Fruit fly (Drosophila melanogaster): ENCODE results near the gene CG32235.
A peak's percentile ranks its signal among the peaks of the same experiment; 100 is the strongest.

CG32235 gene

DNA sequence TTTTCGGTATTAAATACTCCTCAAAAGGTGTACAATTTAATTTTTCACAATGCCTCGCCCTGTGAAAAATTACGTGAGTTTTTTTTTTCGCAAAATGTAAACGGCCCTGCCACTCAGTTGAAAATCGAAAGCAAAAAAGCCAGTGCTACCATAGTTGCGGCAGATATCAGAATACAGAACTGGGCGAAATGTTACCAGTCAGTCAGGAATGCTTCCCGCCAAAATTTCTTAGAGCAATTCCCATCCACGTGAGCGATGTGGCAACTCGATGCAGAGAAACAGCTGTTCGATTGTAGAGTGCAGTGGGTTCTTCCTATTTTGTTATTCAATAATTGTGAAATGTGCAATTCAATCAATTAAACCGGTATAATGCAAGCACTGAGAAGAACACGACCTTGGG lies 34.7 kb downstream of the CG32235 start, which contains the start of the genes Dhc64C and LeuRS-m (continued):
- TF ChIP-seq ash1 (GFP tag; optimal IDR thresholded peaks at IDR 0.05) = no peak
- no peak for TF ChIP-seq CG9876 (GFP tag; optimal IDR thresholded peaks at IDR 0.05)
- TF ChIP-seq Oli (tag; optimal IDR thresholded peaks at IDR 0.05) = no peak
- TF ChIP-seq shn (GFP tag; optimal IDR thresholded peaks at IDR 0.05) = peak; percentile 52
- TF ChIP-seq CG31365 (tag; optimal IDR thresholded peaks at IDR 0.05) = no peak
- peak; percentile 81 for TF ChIP-seq D19A (tag; optimal IDR thresholded peaks at IDR 0.05)
- TF ChIP-seq Sry-δ (GFP tag; optimal IDR thresholded peaks at IDR 0.05) = peak; percentile 66
- TF ChIP-seq Hr51 (GFP tag; optimal IDR thresholded peaks at IDR 0.05) = peak in 1 of 2 experiments; percentile 3
- TF ChIP-seq zfh1 (GFP tag; IDR thresholded peaks at IDR 0.05) = 0 out of 3 replicates have a peak, but pooled peaks have one; percentile 27
- TF ChIP-seq NC2α (GFP tag; optimal IDR thresholded peaks at IDR 0.05) = no peak
- peak; percentile 2 for TF ChIP-seq abd-A (tag; optimal IDR thresholded peaks at IDR 0.05)
- TF ChIP-seq otp (GFP tag; IDR thresholded peaks at IDR 0.05) = 0 out of 3 replicates have a peak, but pooled peaks have one; percentile 18
- peak; percentile 47; the same call in 1 of the 3 replicates for TF ChIP-seq ci (GFP tag; IDR thresholded peaks at IDR 0.05)
- peak; percentile 93 for TF ChIP-seq CG3847 (GFP tag; IDR thresholded peaks at IDR 0.05)
- TF ChIP-seq da (GFP tag; optimal IDR thresholded peaks at IDR 0.05) = peak; percentile 29
- peak; percentile 56 for TF ChIP-seq sob (GFP tag; IDR thresholded peaks at IDR 0.05)
- TF ChIP-seq NfI (GFP tag; optimal IDR thresholded peaks at IDR 0.05) = peak; percentile 18
- peak; percentile 31; the same call in 1 of the 2 replicates for TF ChIP-seq unc-4 (GFP tag; IDR thresholded peaks at IDR 0.05; ENCODE audit: partially characterized antibody)
- TF ChIP-seq CG2199 (GFP tag; IDR thresholded peaks at IDR 0.05) = peak; percentile 52; the same call in 2 of the 3 replicates
- TF ChIP-seq Lhr (GFP tag; optimal IDR thresholded peaks at IDR 0.05) = peak; percentile 77
- TF ChIP-seq HLH54F (GFP tag; optimal IDR thresholded peaks at IDR 0.05) = peak; percentile 48
- peak; percentile 3 for TF ChIP-seq CG12942 (GFP tag; optimal IDR thresholded peaks at IDR 0.05)
- TF ChIP-seq CHES-1-like (GFP tag; optimal IDR thresholded peaks at IDR 0.05) = peak; percentile 86
- TF ChIP-seq CG15601 (tag; optimal IDR thresholded peaks at IDR 0.05) = peak; percentile 66
- no peak for TF ChIP-seq dan (GFP tag; IDR thresholded peaks at IDR 0.05)
- TF ChIP-seq HmgD (GFP tag; optimal IDR thresholded peaks at IDR 0.05) = peak; percentile 89
- peak; percentile 33 for TF ChIP-seq Mes4 (GFP tag; optimal IDR thresholded peaks at IDR 0.05)
- peak; percentile 42 for TF ChIP-seq CG7987 (GFP tag; optimal IDR thresholded peaks at IDR 0.05)
- peak; percentile 54 for TF ChIP-seq CG14710 (tag; optimal IDR thresholded peaks at IDR 0.05)
- peak; percentile 72 for TF ChIP-seq bbx (GFP tag; IDR thresholded peaks at IDR 0.05; ENCODE audit: partially characterized antibody)
- no peak for TF ChIP-seq pros (GFP tag; optimal IDR thresholded peaks at IDR 0.05)
- TF ChIP-seq Hmx (GFP tag; optimal IDR thresholded peaks at IDR 0.05) = no peak
- peak; percentile 61 for TF ChIP-seq CG12659 (GFP tag; optimal IDR thresholded peaks at IDR 0.05)
- TF ChIP-seq prd (optimal IDR thresholded peaks at IDR 0.05) = no peak
- TF ChIP-seq prd (GFP tag; IDR thresholded peaks at IDR 0.05) = peak; percentile 33; the same call in 1 of the 3 replicates
- TF ChIP-seq CG9932 (GFP tag; IDR thresholded peaks at IDR 0.05) = peak; percentile 69
- TF ChIP-seq Camta (GFP tag; optimal IDR thresholded peaks at IDR 0.05) = no peak
- TF ChIP-seq Atf3 (GFP tag; optimal IDR thresholded peaks at IDR 0.05) = peak; percentile 62
- no peak for TF ChIP-seq CG8924 (tag; optimal IDR thresholded peaks at IDR 0.05)
- peak; percentile 94 for TF ChIP-seq rib (GFP tag; IDR thresholded peaks at IDR 0.05)
- TF ChIP-seq ato (GFP tag; IDR thresholded peaks at IDR 0.05; ENCODE audit: partially characterized antibody) = peak; percentile 46; the same call in 1 of the 2 replicates
- peak; percentile 54 for TF ChIP-seq scrt (GFP tag; optimal IDR thresholded peaks at IDR 0.05)
- TF ChIP-seq Antp (GFP tag; optimal IDR thresholded peaks at IDR 0.05) = peak; percentile 71
- peak; percentile 16 for TF ChIP-seq bigmax (GFP tag; optimal IDR thresholded peaks at IDR 0.05)
- TF ChIP-seq HmgZ (tag; optimal IDR thresholded peaks at IDR 0.05) = peak; percentile 76
- TF ChIP-seq CG10274 (GFP tag; optimal IDR thresholded peaks at IDR 0.05) = peak; percentile 98
- TF ChIP-seq Sry-β (GFP tag; optimal IDR thresholded peaks at IDR 0.05) = no peak
- peak; percentile 66 for TF ChIP-seq nmo (GFP tag; optimal IDR thresholded peaks at IDR 0.05)
- no peak for TF ChIP-seq Awh (GFP tag; IDR thresholded peaks at IDR 0.05)
- peak; percentile 69 for TF ChIP-seq CG13287 (GFP tag; IDR thresholded peaks at IDR 0.05; ENCODE audit: partially characterized antibody)
